Worm (Caenorhabditis elegans) whole organism, L4 larva: ENCODE data around the gene F46F5.13.

Experiments
- aly-2 ChIP-seq: sonication (generic microtip); optimal IDR thresholded peaks from 2 replicates; lab custom pipeline; 2018; ENCODE audit warnings: missing biosample characterization, missing genetic modification characterization
- ama-1 ChIP-seq: fragments of 150-350 bp; optimal IDR thresholded peaks from 2 replicates; lab custom pipeline; 2014; ENCODE audit warnings: inconsistent platforms, mixed read lengths
- ceh-82 ChIP-seq: sonication (generic microtip); optimal IDR thresholded peaks from 2 replicates; lab custom pipeline; 2017; ENCODE audit warnings: missing biosample characterization, missing genetic modification characterization
- hif-1 ChIP-seq, 2 experiments: sonication (generic microtip); optimal IDR thresholded peaks; 2 replicates each; lab custom pipeline; 2016 to 2017; ENCODE audit warnings: missing compliant biosample characterization in 2 of 2, missing genetic modification characterization in 2 of 2, missing genetic modification reagents in 2 of 2, missing genotype in 2 of 2, mild to moderate bottlenecking in 1 of 2
- nhr-25 ChIP-seq: sonication (generic microtip); optimal IDR thresholded peaks from 2 replicates; lab custom pipeline; 2017; ENCODE audit warnings: missing genetic modification characterization, mild to moderate bottlenecking, missing compliant biosample characterization, antibody characterized with exemption, moderate library complexity, borderline replicate concordance; ENCODE audit not compliant: insufficient read depth
- nhr-28 ChIP-seq: fragments of 150-350 bp; optimal IDR thresholded peaks from 2 replicates; lab custom pipeline; 2014; ENCODE audit warnings: missing biosample characterization, missing genetic modification characterization
- nhr-6 ChIP-seq: fragments of 150-350 bp; optimal IDR thresholded peaks from 2 replicates; lab custom pipeline; 2014; ENCODE audit warnings: missing biosample characterization, missing genetic modification characterization
- nhr-77 ChIP-seq: fragments of 150-350 bp; optimal IDR thresholded peaks from 2 replicates; lab custom pipeline; 2014; ENCODE audit warnings: missing biosample characterization, missing genetic modification characterization
- tag-97 ChIP-seq: fragments of 200-800 bp; sonication (Bioruptor generic); IDR thresholded peaks from 2 replicates; pipeline ENCODE4 v1.3.6; 2022; ENCODE audit warnings: missing genetic modification characterization, missing compliant biosample characterization
- unc-62 ChIP-seq, 3 experiments: fragments of 150-350 bp in 1 of 3; sonication (generic microtip); optimal IDR thresholded peaks in 2 of 3; peaks in 1 of 3; 1 replicate in 1 of 3; 2 replicates in 2 of 3; lab custom pipeline; 2014 to 2017; ENCODE audit warnings: missing biosample characterization in 3 of 3, missing genetic modification characterization in 3 of 3, missing genetic modification reagents in 3 of 3, missing genotype in 1 of 3
- zag-1 ChIP-seq: fragments of 150-350 bp; optimal IDR thresholded peaks from 2 replicates; lab custom pipeline; 2014; ENCODE audit warnings: missing biosample characterization, missing genetic modification characterization
- ztf-11 ChIP-seq: fragments of 150-350 bp; optimal IDR thresholded peaks from 2 replicates; lab custom pipeline; 2014; ENCODE audit warnings: missing biosample characterization, missing genetic modification characterization
- ztf-7 ChIP-seq: fragments of 150-350 bp; optimal IDR thresholded peaks from 2 replicates; lab custom pipeline; 2014; ENCODE audit warnings: missing biosample characterization, missing genetic modification characterization

ce11 chrII:808457-808856 is 5.3 kb downstream of the F46F5.13 start, which contains the start of gene F46F5.11:
- no peak for TF ChIP-seq ceh-82 (tag; lab: Kevin White, UChicago)
- no peak for TF ChIP-seq nhr-6 (tag; lab: Kevin White, UChicago)
- TF ChIP-seq nhr-77 = no peak
- no peak for TF ChIP-seq nhr-25 (tag; lab: Kevin White, UChicago)
- no peak for TF ChIP-seq aly-2 (tag; lab: Kevin White, UChicago)
- TF ChIP-seq zag-1 = no peak
- TF ChIP-seq nhr-28 (tag; lab: Kevin White, UChicago) = no peak
- no peak for TF ChIP-seq ztf-11 (tag; lab: Kevin White, UChicago)
- TF ChIP-seq unc-62 (GFP tag; optimal IDR thresholded peaks at IDR 0.05 in 1 of 2; lab: Kevin White, UChicago) = no peak
- TF ChIP-seq unc-62 (tag; optimal IDR thresholded peaks at IDR 0.05; lab: Kevin White, UChicago) = no peak
- no peak for TF ChIP-seq ztf-7 (tag; lab: Kevin White, UChicago)
- TF ChIP-seq ama-1 (lab: Kevin White, UChicago) = no peak
- TF ChIP-seq hif-1 (tag; optimal IDR thresholded peaks at IDR 0.05; lab: Kevin White, UChicago) = no peak
- no peak for TF ChIP-seq tag-97 (GFP tag; lab: Robert Waterston, UW)
